Fruit fly (Drosophila melanogaster) whole organism, embryonic: Measurements from ENCODE around the gene CG3038.

ENCODE experiments used
- Adf1 ChIP-seq: fragments of 200-800 bp; sonication (Bioruptor generic); IDR thresholded peaks from 2 replicates; pipeline ENCODE4 v1.3.6; 2022; ENCODE audit warnings: missing biosample characterization, missing genetic modification characterization
- Atf3 ChIP-seq: fragments of 200-800 bp; sonication (Bioruptor generic); optimal IDR thresholded peaks from 3 replicates; lab custom pipeline; 2016; ENCODE audit warnings: missing biosample characterization, missing genetic modification characterization
- CG1024 ChIP-seq: fragments of 200-800 bp; sonication (Bioruptor generic); IDR thresholded peaks from 2 replicates; pipeline ENCODE4 v1.3.6; 2022; ENCODE audit warnings: missing biosample characterization, missing genetic modification characterization
- CG12155 ChIP-seq: fragments of 200-800 bp; sonication (Bioruptor generic); optimal IDR thresholded peaks from 3 replicates; lab custom pipeline; 2016; ENCODE audit warnings: missing biosample characterization, missing genetic modification characterization
- CG12236 ChIP-seq: fragments of 200-800 bp; sonication (Bioruptor generic); optimal IDR thresholded peaks from 2 replicates; lab custom pipeline; 2016; ENCODE audit warnings: missing biosample characterization, missing genetic modification characterization
- CG12769 ChIP-seq: fragments of 200-800 bp; sonication (Bioruptor generic); optimal IDR thresholded peaks from 2 replicates; lab custom pipeline; 2019; ENCODE audit warnings: missing biosample characterization, mild to moderate bottlenecking, missing genetic modification characterization, moderate library complexity
- CG13775 ChIP-seq: fragments of 200-800 bp; sonication (Bioruptor generic); optimal IDR thresholded peaks from 3 replicates; lab custom pipeline; 2017; ENCODE audit warnings: missing biosample characterization, mild to moderate bottlenecking, missing genetic modification characterization
- CG14050 ChIP-seq: fragments of 200-800 bp; sonication (Bioruptor generic); IDR thresholded peaks from 3 replicates; pipeline ENCODE4 v1.3.6; 2022; ENCODE audit warnings: missing biosample characterization, missing genetic modification characterization
- CG15514 ChIP-seq: fragments of 200-800 bp; sonication (Bioruptor generic); optimal IDR thresholded peaks from 3 replicates; lab custom pipeline; 2017; ENCODE audit warnings: missing biosample characterization, missing genetic modification characterization, mild to moderate bottlenecking, moderate library complexity, missing genetic modification reagents
- CG16863 ChIP-seq: fragments of 200-800 bp; sonication (Bioruptor generic); optimal IDR thresholded peaks from 3 replicates; lab custom pipeline; 2016; ENCODE audit warnings: missing biosample characterization, missing genetic modification characterization
- CG17186 ChIP-seq: fragments of 200-800 bp; sonication (Bioruptor generic); optimal IDR thresholded peaks from 3 replicates; lab custom pipeline; 2017; ENCODE audit warnings: missing biosample characterization, missing genetic modification reagents, missing genetic modification characterization
- CG2129 ChIP-seq: fragments of 200-800 bp; sonication (Bioruptor generic); IDR thresholded peaks from 2 replicates; pipeline ENCODE4 v1.3.6; 2022; ENCODE audit warnings: missing biosample characterization, missing genetic modification characterization; ENCODE audit not compliant: partially characterized antibody
- CG31224 ChIP-seq: fragments of 200-800 bp; sonication (Bioruptor generic); IDR thresholded peaks from 2 replicates; pipeline ENCODE4 v1.3.6; 2022; ENCODE audit warnings: missing biosample characterization, missing genetic modification characterization
- CG34224 ChIP-seq: fragments of 200-800 bp; sonication (Bioruptor generic); IDR thresholded peaks from 3 replicates; pipeline ENCODE4 v1.3.6; 2022; ENCODE audit warnings: missing biosample characterization, missing genetic modification characterization; ENCODE audit not compliant: partially characterized antibody
- CG3726 ChIP-seq: fragments of 200-800 bp; sonication (Bioruptor generic); IDR thresholded peaks from 3 replicates; pipeline ENCODE4, ENCODE4 v1.3.6; 2022; ENCODE audit warnings: missing biosample characterization, missing genetic modification characterization
- CG42726 ChIP-seq: fragments of 200-800 bp; sonication (Bioruptor generic); IDR thresholded peaks from 2 replicates; pipeline ENCODE4 v1.3.6; 2022; ENCODE audit warnings: missing biosample characterization, missing genetic modification characterization; ENCODE audit not compliant: partially characterized antibody
- CG4404 ChIP-seq: fragments of 200-800 bp; sonication (Bioruptor generic); IDR thresholded peaks from 2 replicates; pipeline ENCODE4 v1.3.6; 2022; ENCODE audit warnings: missing biosample characterization, missing genetic modification characterization
- CG5245 ChIP-seq: fragments of 200-800 bp; sonication (Bioruptor generic); optimal IDR thresholded peaks from 3 replicates; lab custom pipeline; 2016; ENCODE audit warnings: missing biosample characterization, missing genetic modification characterization
- CG6654 ChIP-seq: fragments of 200-800 bp; sonication (Bioruptor generic); optimal IDR thresholded peaks from 2 replicates; lab custom pipeline; 2017; ENCODE audit warnings: missing biosample characterization, mild to moderate bottlenecking, missing genetic modification characterization
- CG7745 ChIP-seq: fragments of 200-800 bp; sonication (Bioruptor generic); optimal IDR thresholded peaks from 2 replicates; lab custom pipeline; 2018; ENCODE audit warnings: missing biosample characterization, mild to moderate bottlenecking, missing genetic modification characterization, moderate library complexity
- CG8089 ChIP-seq: fragments of 200-800 bp; sonication (Bioruptor generic); optimal IDR thresholded peaks from 3 replicates; lab custom pipeline; 2016; ENCODE audit warnings: missing biosample characterization, missing genetic modification characterization
- CG9609 ChIP-seq: fragments of 200-800 bp; sonication (Bioruptor generic); optimal IDR thresholded peaks from 3 replicates; lab custom pipeline; 2016; ENCODE audit warnings: missing biosample characterization, missing genetic modification characterization
- Dip3 ChIP-seq: fragments of 200-800 bp; sonication (Bioruptor generic); optimal IDR thresholded peaks from 3 replicates; lab custom pipeline; 2016; ENCODE audit warnings: missing biosample characterization, missing genetic modification characterization
- Doc3 ChIP-seq: fragments of 200-800 bp; sonication (Bioruptor generic); IDR thresholded peaks from 3 replicates; pipeline ENCODE4 v1.3.6; 2022; ENCODE audit warnings: missing biosample characterization, missing genetic modification characterization; ENCODE audit not compliant: partially characterized antibody
- Optix ChIP-seq: fragments of 200-800 bp; sonication (Bioruptor generic); IDR thresholded peaks from 3 replicates; pipeline ENCODE4 v1.3.6; 2022; ENCODE audit warnings: missing biosample characterization, missing genetic modification characterization
- PHDP ChIP-seq: fragments of 200-800 bp; sonication (Bioruptor generic); optimal IDR thresholded peaks from 3 replicates; lab custom pipeline; 2018; ENCODE audit warnings: missing biosample characterization, mild to moderate bottlenecking, missing genetic modification characterization, moderate library complexity
- Poxn ChIP-seq: fragments of 200-800 bp; sonication (Bioruptor generic); IDR thresholded peaks from 2 replicates; pipeline ENCODE4 v1.3.6; 2022; ENCODE audit warnings: missing biosample characterization, missing genetic modification characterization
- Rx ChIP-seq: fragments of 200-800 bp; sonication (Bioruptor generic); IDR thresholded peaks from 2 replicates; pipeline ENCODE4 v1.3.6; 2022; ENCODE audit warnings: missing biosample characterization, missing genetic modification characterization
- Side ChIP-seq: fragments of 200-800 bp; sonication (Bioruptor generic); optimal IDR thresholded peaks from 2 replicates; lab custom pipeline; 2016; ENCODE audit warnings: missing biosample characterization, missing genetic modification characterization
- YL-1 ChIP-seq: fragments of 200-800 bp; sonication (Bioruptor generic); optimal IDR thresholded peaks from 3 replicates; lab custom pipeline; 2017; ENCODE audit warnings: missing biosample characterization, mild to moderate bottlenecking, missing genetic modification characterization
- abd-A ChIP-seq: fragments of 200-800 bp; sonication (Bioruptor generic); optimal IDR thresholded peaks from 3 replicates; lab custom pipeline; 2019; ENCODE audit warnings: missing biosample characterization, mild to moderate bottlenecking, missing genetic modification characterization, moderate library complexity
- aop ChIP-seq: fragments of 200-800 bp; sonication (Bioruptor generic); IDR thresholded peaks from 2 replicates; pipeline ENCODE4 v1.3.6; 2022; ENCODE audit warnings: missing biosample characterization, missing genetic modification characterization
- ato ChIP-seq: fragments of 200-800 bp; sonication (Bioruptor generic); IDR thresholded peaks from 2 replicates; pipeline ENCODE4 v1.3.6; 2022; ENCODE audit warnings: missing biosample characterization, missing genetic modification characterization; ENCODE audit not compliant: partially characterized antibody
- br ChIP-seq: fragments of >200 bp; optimal IDR thresholded peaks from 2 replicates; lab custom pipeline; 2017
- btn ChIP-seq: fragments of 200-800 bp; sonication (Bioruptor generic); optimal IDR thresholded peaks from 2 replicates; lab custom pipeline; 2016; ENCODE audit warnings: missing biosample characterization, missing genetic modification characterization
- cato ChIP-seq: fragments of 200-800 bp; sonication (Bioruptor generic); optimal IDR thresholded peaks from 2 replicates; lab custom pipeline; 2016; ENCODE audit warnings: missing biosample characterization, missing genetic modification characterization, borderline replicate concordance
- esg ChIP-seq: fragments of 200-800 bp; sonication (Bioruptor generic); conservative IDR thresholded peaks from 2 replicates; pipeline ENCODE4 v1.3.6; 2022; ENCODE audit warnings: missing biosample characterization, missing genetic modification characterization
- ewg ChIP-seq: fragments of 200-800 bp; sonication (Bioruptor generic); optimal IDR thresholded peaks from 3 replicates; lab custom pipeline; 2017; ENCODE audit warnings: mild to moderate bottlenecking, missing biosample characterization, missing genetic modification reagents, missing genetic modification characterization
- mld ChIP-seq: fragments of 200-800 bp; sonication (Bioruptor generic); IDR thresholded peaks from 3 replicates; pipeline ENCODE4 v1.3.6; 2022; ENCODE audit warnings: missing biosample characterization, missing genetic modification characterization; ENCODE audit not compliant: partially characterized antibody
- onecut ChIP-seq: fragments of 200-800 bp; sonication (Bioruptor generic); IDR thresholded peaks from 2 replicates; pipeline ENCODE4 v1.3.6; 2022; ENCODE audit warnings: missing biosample characterization, missing genetic modification characterization
- psq ChIP-seq: fragments of 200-800 bp; sonication (Bioruptor generic); optimal IDR thresholded peaks from 2 replicates; lab custom pipeline; 2017; ENCODE audit warnings: missing biosample characterization, missing genetic modification characterization
- pum ChIP-seq: fragments of 200-800 bp; sonication (Bioruptor generic); optimal IDR thresholded peaks from 2 replicates; lab custom pipeline; 2016; ENCODE audit warnings: missing biosample characterization, missing genetic modification characterization
- row ChIP-seq: fragments of 200-800 bp; sonication (Bioruptor generic); IDR thresholded peaks from 3 replicates; pipeline ENCODE4 v1.3.6; 2022; ENCODE audit warnings: missing biosample characterization, missing genetic modification characterization
- sc ChIP-seq, 3 experiments: fragments of >200 bp in 2 of 3; fragments of 200-800 bp in 1 of 3; sonication (Bioruptor generic) in 1 of 3; optimal IDR thresholded peaks; 2 replicates in 2 of 3; 3 replicates in 1 of 3; lab custom pipeline; 2017; ENCODE audit warnings: mild to moderate bottlenecking in 1 of 3, missing biosample characterization in 1 of 3, missing genetic modification characterization in 1 of 3, missing genetic modification reagents in 1 of 3
- sob ChIP-seq: fragments of 200-800 bp; sonication (Bioruptor generic); IDR thresholded peaks from 2 replicates; pipeline ENCODE4 v1.3.6; 2022; ENCODE audit warnings: missing biosample characterization, missing genetic modification characterization
- sr ChIP-seq: fragments of 200-800 bp; sonication (Bioruptor generic); IDR thresholded peaks from 3 replicates; pipeline ENCODE4 v1.3.6; 2022; ENCODE audit warnings: missing biosample characterization, missing genetic modification characterization
- tap ChIP-seq: fragments of 200-800 bp; optimal IDR thresholded peaks from 3 replicates; lab custom pipeline; 2019; ENCODE audit warnings: missing biosample characterization, mild to moderate bottlenecking, missing genetic modification characterization, moderate library complexity
- toy ChIP-seq: fragments of 200-800 bp; sonication (Bioruptor generic); IDR thresholded peaks from 2 replicates; pipeline ENCODE4 v1.3.6; 2022; ENCODE audit warnings: missing biosample characterization, missing genetic modification characterization
- vnd ChIP-seq: fragments of 200-800 bp; sonication (Bioruptor generic); IDR thresholded peaks from 3 replicates; pipeline ENCODE4 v1.3.6; 2022; ENCODE audit warnings: missing biosample characterization, missing genetic modification characterization; ENCODE audit not compliant: partially characterized antibody
- zf30C ChIP-seq: fragments of 200-800 bp; sonication (Bioruptor generic); optimal IDR thresholded peaks from 3 replicates; lab custom pipeline; 2018; ENCODE audit warnings: missing biosample characterization, mild to moderate bottlenecking, missing genetic modification characterization

CG3038 gene

dm6 chrX:279097-279727 is 33.6 kb upstream of the CG3038 start, which contains the start of the genes CG3777 and ewg (continued):
- TF ChIP-seq CG31224 = no peak
- peak; percentile 97 for TF ChIP-seq ewg (GFP tag; lab: Kevin White, UChicago)
- TF ChIP-seq vnd (GFP tag; lab: Robert Waterston, UW) = peak; percentile 95
- TF ChIP-seq br = no peak
- TF ChIP-seq abd-A (tag; lab: Kevin White, UChicago) = no peak
- no peak for TF ChIP-seq CG1024 (GFP tag; lab: Robert Waterston, UW)
- peak; percentile 85 for TF ChIP-seq CG2129 (GFP tag; lab: Robert Waterston, UW)
- no peak for TF ChIP-seq sr (GFP tag; lab: Robert Waterston, UW)
- TF ChIP-seq Rx (GFP tag; lab: Robert Waterston, UW) = no peak
- TF ChIP-seq CG4404 (GFP tag; lab: Robert Waterston, UW) = no peak
- no peak for TF ChIP-seq CG5245 (GFP tag; lab: Kevin White, UChicago)
- no peak for TF ChIP-seq pum
- TF ChIP-seq cato = no peak
- TF ChIP-seq CG3726 (GFP tag; lab: Robert Waterston, UW) = no peak
- peak; percentile 22 for TF ChIP-seq YL-1
- TF ChIP-seq onecut = no peak
- no peak for TF ChIP-seq aop (GFP tag; lab: Robert Waterston, UW)
- no peak for TF ChIP-seq CG9609 (GFP tag; lab: Kevin White, UChicago)
- peak; percentile 98 for TF ChIP-seq mld (GFP tag; lab: Robert Waterston, UW)
- no peak for TF ChIP-seq Dip3 (GFP tag; lab: Kevin White, UChicago)
- no peak for TF ChIP-seq PHDP
- no peak for TF ChIP-seq Side (GFP tag; lab: Kevin White, UChicago)
- TF ChIP-seq btn (GFP tag; lab: Kevin White, UChicago) = no peak
- TF ChIP-seq Atf3 (GFP tag; lab: Kevin White, UChicago) = no peak
- TF ChIP-seq CG14050 = no peak
- TF ChIP-seq CG8089 (GFP tag; lab: Kevin White, UChicago) = no peak
- peak; percentile 90 for TF ChIP-seq Doc3
- TF ChIP-seq sob (GFP tag; lab: Robert Waterston, UW) = no peak
- peak; percentile 58 for TF ChIP-seq CG15514 (GFP tag; lab: Kevin White, UChicago)
- TF ChIP-seq CG42726 (GFP tag; lab: Robert Waterston, UW) = peak; percentile 98; the same call in 1 of the 2 replicates
- TF ChIP-seq sc (optimal IDR thresholded peaks at IDR 0.05; lab: Kevin White, UChicago) = no peak
- no peak for TF ChIP-seq sc (GFP tag; optimal IDR thresholded peaks at IDR 0.05; lab: Kevin White, UChicago)
- no peak for TF ChIP-seq CG13775 (GFP tag; lab: Kevin White, UChicago)
- TF ChIP-seq esg (GFP tag; lab: Robert Waterston, UW) = no peak
- TF ChIP-seq Adf1 (GFP tag; lab: Robert Waterston, UW) = peak; percentile 8; the same call in 1 of the 2 replicates
- TF ChIP-seq toy (GFP tag; lab: Robert Waterston, UW) = no peak
- TF ChIP-seq psq (GFP tag; lab: Kevin White, UChicago) = no peak
- peak; percentile 52; the same call in 2 of the 3 replicates for TF ChIP-seq row (GFP tag; lab: Robert Waterston, UW)
- peak; percentile 42 for TF ChIP-seq CG12769 (tag; lab: Kevin White, UChicago)
- peak; percentile 97 for TF ChIP-seq ato (GFP tag; lab: Robert Waterston, UW)
- no peak for TF ChIP-seq tap
- TF ChIP-seq CG7745 (tag; lab: Kevin White, UChicago) = peak; percentile 65
- no peak for TF ChIP-seq CG16863
- TF ChIP-seq Optix (GFP tag; lab: Robert Waterston, UW) = no peak
- no peak for TF ChIP-seq Poxn
- no peak for TF ChIP-seq CG12155 (GFP tag; lab: Kevin White, UChicago)
- no peak for TF ChIP-seq zf30C (GFP tag; lab: Kevin White, UChicago)
- TF ChIP-seq CG17186 (GFP tag; lab: Kevin White, UChicago) = peak; percentile 76
- no peak for TF ChIP-seq CG12236 (GFP tag; lab: Kevin White, UChicago)
- peak; percentile 94 for TF ChIP-seq CG34224 (GFP tag; lab: Robert Waterston, UW)
- no peak for TF ChIP-seq CG6654
